Worm (Caenorhabditis elegans) whole organism, late embryonic: ENCODE measurements around the gene R11G1.2.

ENCODE experiments used
- C38D4.7 ChIP-seq: fragments of 200-800 bp; sonication (Bioruptor generic); optimal IDR thresholded peaks from 2 replicates; lab custom pipeline; 2018; ENCODE audit warnings: mild to moderate bottlenecking, missing genetic modification characterization, moderate library complexity, missing compliant biosample characterization
- K02D7.2 ChIP-seq: sonication (generic microtip); optimal IDR thresholded peaks from 2 replicates; lab custom pipeline; 2017; ENCODE audit warnings: mild to moderate bottlenecking, missing genetic modification characterization, missing compliant biosample characterization
- K09A11.1 ChIP-seq: sonication (generic microtip); optimal IDR thresholded peaks from 2 replicates; lab custom pipeline; 2017; ENCODE audit warnings: antibody characterized with exemption, mild to moderate bottlenecking, missing genetic modification characterization, missing compliant biosample characterization; ENCODE audit not compliant: insufficient read depth
- T23F11.4 ChIP-seq: fragments of 200-800 bp; sonication (Bioruptor generic); optimal IDR thresholded peaks from 2 replicates; lab custom pipeline; 2018; ENCODE audit warnings: mild to moderate bottlenecking, missing genetic modification characterization, missing compliant biosample characterization
- Y22D7AL.16 ChIP-seq: sonication (generic microtip); optimal IDR thresholded peaks from 2 replicates; lab custom pipeline; 2016; ENCODE audit warnings: missing genetic modification characterization, missing compliant biosample characterization
- ahr-1 ChIP-seq: sonication (generic microtip); optimal IDR thresholded peaks from 2 replicates; lab custom pipeline; 2016; ENCODE audit warnings: missing genetic modification characterization, missing compliant biosample characterization
- ama-1 ChIP-seq: fragments of 150-350 bp; optimal IDR thresholded peaks from 2 replicates; lab custom pipeline; 2014
- ceh-18 ChIP-seq: sonication (generic microtip); optimal IDR thresholded peaks from 2 replicates; lab custom pipeline; 2016; ENCODE audit warnings: missing genetic modification characterization, missing compliant biosample characterization
- ceh-19 ChIP-seq: fragments of 200-800 bp; sonication (Bioruptor generic); optimal IDR thresholded peaks from 2 replicates; lab custom pipeline; 2018; ENCODE audit warnings: mild to moderate bottlenecking, missing genetic modification characterization, missing compliant biosample characterization
- ceh-24 ChIP-seq: sonication (generic microtip); optimal IDR thresholded peaks from 2 replicates; lab custom pipeline; 2016; ENCODE audit warnings: mild to moderate bottlenecking, missing genetic modification characterization, missing compliant biosample characterization
- ceh-30 ChIP-seq: fragments of 150-350 bp; optimal IDR thresholded peaks from 2 replicates; lab custom pipeline; 2014; ENCODE audit warnings: missing biosample characterization, missing genetic modification characterization
- ceh-31 ChIP-seq: sonication (generic microtip); optimal IDR thresholded peaks from 2 replicates; lab custom pipeline; 2016; ENCODE audit warnings: missing genetic modification characterization, missing compliant biosample characterization
- ceh-34 ChIP-seq: sonication (generic microtip); optimal IDR thresholded peaks from 2 replicates; lab custom pipeline; 2016; ENCODE audit warnings: mild to moderate bottlenecking, missing genetic modification characterization, missing compliant biosample characterization
- ceh-45 ChIP-seq: fragments of 200-800 bp; sonication (Bioruptor generic); IDR thresholded peaks from 2 replicates; pipeline ENCODE4 v1.3.6; 2022; ENCODE audit warnings: missing genetic modification reagents, missing genetic modification characterization, missing compliant biosample characterization
- ceh-48 ChIP-seq: sonication (generic microtip); optimal IDR thresholded peaks from 2 replicates; lab custom pipeline; 2016; ENCODE audit warnings: missing genetic modification characterization, inconsistent platforms, missing compliant biosample characterization
- ceh-9 ChIP-seq: sonication (generic microtip); optimal IDR thresholded peaks from 2 replicates; lab custom pipeline; 2016; ENCODE audit warnings: mild to moderate bottlenecking, missing genetic modification characterization, inconsistent platforms, missing compliant biosample characterization
- che-1 ChIP-seq: sonication (generic microtip); optimal IDR thresholded peaks from 2 replicates; lab custom pipeline; 2016; ENCODE audit warnings: mild to moderate bottlenecking, missing genetic modification characterization, missing compliant biosample characterization
- dmd-4 ChIP-seq: sonication (generic microtip); optimal IDR thresholded peaks from 2 replicates; lab custom pipeline; 2016; ENCODE audit warnings: borderline replicate concordance, missing genetic modification characterization, missing compliant biosample characterization
- dve-1 ChIP-seq: sonication (generic microtip); optimal IDR thresholded peaks from 2 replicates; lab custom pipeline; 2017; ENCODE audit warnings: antibody characterized with exemption, mild to moderate bottlenecking, missing genetic modification characterization, missing compliant biosample characterization
- elt-2 ChIP-seq: sonication (generic microtip); optimal IDR thresholded peaks from 2 replicates; lab custom pipeline; 2016; ENCODE audit warnings: missing genetic modification reagents, missing genetic modification characterization, missing compliant biosample characterization
- fkh-10 ChIP-seq: fragments of 150-350 bp; optimal IDR thresholded peaks from 2 replicates; lab custom pipeline; 2014; ENCODE audit warnings: missing biosample characterization, missing genetic modification reagents, missing genetic modification characterization
- gmeb-2 ChIP-seq: sonication (generic microtip); optimal IDR thresholded peaks from 2 replicates; lab custom pipeline; 2016; ENCODE audit warnings: missing genetic modification characterization, inconsistent platforms, missing compliant biosample characterization
- hlh-13 ChIP-seq: fragments of 200-800 bp; sonication (Bioruptor generic); optimal IDR thresholded peaks from 2 replicates; lab custom pipeline; 2018; ENCODE audit warnings: mild to moderate bottlenecking, missing genetic modification characterization, missing compliant biosample characterization
- hlh-30 ChIP-seq: sonication (generic microtip); optimal IDR thresholded peaks from 2 replicates; lab custom pipeline; 2017; ENCODE audit warnings: antibody characterized with exemption, missing genetic modification characterization, missing compliant biosample characterization; ENCODE audit not compliant: insufficient read depth
- hlh-6 ChIP-seq: sonication (generic microtip); optimal IDR thresholded peaks from 2 replicates; lab custom pipeline; 2016; ENCODE audit warnings: missing genotype, missing genetic modification characterization, missing compliant biosample characterization
- hlh-8 ChIP-seq: sonication (generic microtip); optimal IDR thresholded peaks from 2 replicates; lab custom pipeline; 2016; ENCODE audit warnings: missing genotype, missing genetic modification characterization, missing compliant biosample characterization
- lin-11 ChIP-seq: fragments of 200-800 bp; sonication (Bioruptor generic); optimal IDR thresholded peaks from 2 replicates; lab custom pipeline; 2018; ENCODE audit warnings: mild to moderate bottlenecking, missing genetic modification characterization, missing compliant biosample characterization
- nhr-232 ChIP-seq: sonication (generic microtip); optimal IDR thresholded peaks from 2 replicates; lab custom pipeline; 2016; ENCODE audit warnings: missing genetic modification characterization, missing compliant biosample characterization
- npax-4 ChIP-seq: sonication (generic microtip); optimal IDR thresholded peaks from 2 replicates; lab custom pipeline; 2016; ENCODE audit warnings: missing genetic modification characterization, missing compliant biosample characterization
- odd-2 ChIP-seq: sonication (generic microtip); optimal IDR thresholded peaks from 2 replicates; lab custom pipeline; 2017; ENCODE audit warnings: antibody characterized with exemption, mild to moderate bottlenecking, missing genetic modification characterization, missing compliant biosample characterization
- pha-4 ChIP-seq: fragments of 150-350 bp; optimal IDR thresholded peaks from 2 replicates; lab custom pipeline; 2018; ENCODE audit warnings: missing biosample characterization, missing genetic modification reagents, missing genetic modification characterization
- sdc-2 ChIP-seq: sonication (generic microtip); optimal IDR thresholded peaks from 2 replicates; lab custom pipeline; 2016; ENCODE audit warnings: missing genotype, missing genetic modification characterization, missing compliant biosample characterization
- sox-4 ChIP-seq: sonication (generic microtip); optimal IDR thresholded peaks from 2 replicates; lab custom pipeline; 2017; ENCODE audit warnings: mild to moderate bottlenecking, missing genetic modification characterization, inconsistent platforms, missing compliant biosample characterization
- syd-9 ChIP-seq: sonication (generic microtip); optimal IDR thresholded peaks from 2 replicates; lab custom pipeline; 2016; ENCODE audit warnings: mild to moderate bottlenecking, missing genetic modification characterization, moderate library complexity, missing compliant biosample characterization
- tbx-2 ChIP-seq: sonication (generic microtip); optimal IDR thresholded peaks from 2 replicates; lab custom pipeline; 2016; ENCODE audit warnings: missing genetic modification characterization, missing compliant biosample characterization
- tbx-7 ChIP-seq: sonication (generic microtip); optimal IDR thresholded peaks from 2 replicates; lab custom pipeline; 2016; ENCODE audit warnings: missing genotype, missing genetic modification characterization, missing compliant biosample characterization
- unc-86 ChIP-seq: sonication (generic microtip); optimal IDR thresholded peaks from 2 replicates; lab custom pipeline; 2016; ENCODE audit warnings: missing genetic modification characterization, missing compliant biosample characterization

Gene R11G1.2

DNA sequence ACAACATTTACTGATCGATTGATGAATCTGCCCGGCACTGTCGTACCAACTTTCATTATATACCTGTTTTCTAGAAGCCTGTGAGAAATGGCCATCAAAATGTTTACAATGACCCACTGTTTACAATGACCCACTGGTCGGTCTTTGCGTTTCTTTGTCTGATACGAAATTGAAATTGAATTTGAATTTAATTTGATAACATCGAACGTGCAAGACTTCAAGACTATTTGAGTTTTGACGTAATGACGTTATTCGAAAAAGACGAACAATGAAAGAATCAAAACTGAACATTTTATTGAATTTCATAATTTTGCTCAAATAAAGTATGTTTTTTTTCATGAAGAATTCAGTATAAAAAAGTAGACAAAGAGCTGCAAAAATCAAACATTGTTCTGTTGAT lies 21.6 kb downstream of the R11G1.2 start, which contains the start of gene C02F12.5:
Gene C02F12.5, minus strand, starts transcription at position 101 of the 400 bp plus-strand sequence.
- no peak for TF ChIP-seq C38D4.7 (GFP tag; lab: Kevin White, UChicago)
- no peak for TF ChIP-seq fkh-10 (GFP tag; lab: Kevin White, UChicago)
- TF ChIP-seq sdc-2 (tag; lab: Kevin White, UChicago) = no peak
- no peak for TF ChIP-seq dve-1 (tag; lab: Kevin White, UChicago)
- no peak for TF ChIP-seq hlh-8 (tag; lab: Kevin White, UChicago)

DNA sequence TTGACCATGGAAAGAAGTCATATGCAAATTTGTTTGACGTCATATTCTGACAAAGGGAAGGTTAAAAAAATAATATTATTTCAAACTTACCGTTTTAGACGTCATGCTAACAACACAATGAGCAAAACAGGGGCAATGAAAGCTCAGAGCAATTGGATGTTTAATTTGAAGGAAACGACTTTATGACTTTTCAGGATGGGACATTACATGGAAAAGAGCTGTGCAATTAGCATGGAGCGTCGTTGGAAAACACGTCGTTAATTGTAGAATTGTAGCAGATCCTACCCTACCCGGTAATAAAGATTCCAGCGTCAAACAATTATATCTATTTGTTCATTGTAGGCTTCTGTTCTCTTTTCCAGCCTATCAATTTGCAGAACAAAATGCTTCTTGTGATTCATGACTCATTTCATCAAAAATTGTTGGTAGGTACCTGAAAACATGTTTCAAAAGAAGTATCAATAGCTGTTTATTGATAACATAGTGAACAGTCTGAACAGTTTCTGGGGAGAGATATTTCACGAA lies 23.2 kb downstream of the R11G1.2 start, which contains the start of gene ceh-63:
Gene ceh-63, minus strand, starts transcription at position 475 of the 525 bp plus-strand sequence.
- TF ChIP-seq odd-2 (tag; lab: Kevin White, UChicago) (no peak), dmd-4 (tag; lab: Kevin White, UChicago) (no peak), gmeb-2 (tag; lab: Kevin White, UChicago) (no peak), ama-1 (lab: Kevin White, UChicago) (no peak), ceh-9 (no peak), ceh-19 (GFP tag; lab: Kevin White, UChicago) (no peak), ceh-30 (no peak), sox-4 (tag; lab: Kevin White, UChicago) (no peak), tbx-7 (tag; lab: Kevin White, UChicago) (no peak), K09A11.1 (tag; lab: Kevin White, UChicago) (no peak), lin-11 (no peak), ceh-45 (GFP tag; lab: Robert Waterston, UW) (no peak), Y22D7AL.16 (tag; lab: Kevin White, UChicago) (no peak), hlh-6 (tag; lab: Kevin White, UChicago) (no peak), unc-86 (tag; lab: Kevin White, UChicago) (no peak), ahr-1 (tag; lab: Kevin White, UChicago) (no peak), sdc-2 (tag; lab: Kevin White, UChicago) (no peak), ceh-24 (tag; lab: Kevin White, UChicago) (no peak)
- TF ChIP-seq, all 69 proteins: peak for 0

DNA sequence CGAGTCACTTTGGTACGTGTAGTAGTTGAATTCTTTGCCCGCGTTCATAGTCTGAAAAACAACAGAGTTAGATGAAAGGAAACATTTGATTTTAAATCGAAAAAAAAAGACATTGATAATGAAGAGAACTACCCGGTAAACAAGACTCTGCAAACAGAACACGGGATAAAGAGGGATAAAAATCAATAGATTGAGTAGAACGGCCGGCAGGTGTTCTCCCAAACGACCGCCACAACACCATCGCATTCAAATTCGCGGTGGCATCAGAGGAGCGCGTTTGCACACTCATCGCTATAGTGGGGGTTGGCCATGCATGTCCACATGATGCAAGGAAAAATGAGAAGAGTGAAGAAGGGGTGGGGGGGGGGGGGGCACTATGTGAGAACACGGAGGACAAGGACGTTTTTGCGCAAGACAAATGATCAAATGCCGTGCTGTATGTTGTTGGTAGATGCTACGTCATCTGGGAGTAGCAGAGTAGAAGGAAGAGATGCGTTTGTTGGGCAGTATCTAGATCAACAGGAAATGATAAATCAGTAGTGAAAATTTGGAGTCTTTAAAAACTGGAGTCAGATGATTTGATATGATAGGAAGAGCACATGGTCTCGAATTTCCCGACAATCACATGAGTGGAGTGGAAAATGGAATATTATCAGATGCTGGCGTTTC lies 28.2 kb downstream of the R11G1.2 start, which contains the start of gene tag-52:
Gene tag-52, minus strand, starts transcription at position 51 of the 669 bp plus-strand sequence.
- TF ChIP-seq ceh-19 (GFP tag; lab: Kevin White, UChicago) (peak; percentile 79), tbx-2 (tag; lab: Kevin White, UChicago) (peak; percentile 33), nhr-232 (no peak), che-1 (tag; lab: Kevin White, UChicago) (no peak), syd-9 (no peak), Y22D7AL.16 (tag; lab: Kevin White, UChicago) (no peak), ceh-34 (tag; lab: Kevin White, UChicago) (no peak), ceh-18 (tag; lab: Kevin White, UChicago) (no peak), dmd-4 (tag; lab: Kevin White, UChicago) (no peak), C38D4.7 (GFP tag; lab: Kevin White, UChicago) (peak; percentile 17), T23F11.4 (no peak), elt-2 (tag; lab: Kevin White, UChicago) (peak; percentile 40), dve-1 (tag; lab: Kevin White, UChicago) (no peak), sox-4 (tag; lab: Kevin White, UChicago) (no peak), sdc-2 (tag; lab: Kevin White, UChicago) (peak; percentile 13), hlh-30 (tag; lab: Kevin White, UChicago) (peak; percentile 39), odd-2 (tag; lab: Kevin White, UChicago) (no peak), ceh-9 (no peak), K02D7.2 (tag; lab: Kevin White, UChicago) (no peak), hlh-13 (GFP tag; lab: Kevin White, UChicago) (no peak), ceh-48 (tag; lab: Kevin White, UChicago) (no peak), pha-4 (no peak), ceh-31 (peak; percentile 20), npax-4 (no peak)
